Worm (Caenorhabditis elegans): Measurements from ENCODE around the gene W07G4.8.

The W07G4.8 gene

DNA sequence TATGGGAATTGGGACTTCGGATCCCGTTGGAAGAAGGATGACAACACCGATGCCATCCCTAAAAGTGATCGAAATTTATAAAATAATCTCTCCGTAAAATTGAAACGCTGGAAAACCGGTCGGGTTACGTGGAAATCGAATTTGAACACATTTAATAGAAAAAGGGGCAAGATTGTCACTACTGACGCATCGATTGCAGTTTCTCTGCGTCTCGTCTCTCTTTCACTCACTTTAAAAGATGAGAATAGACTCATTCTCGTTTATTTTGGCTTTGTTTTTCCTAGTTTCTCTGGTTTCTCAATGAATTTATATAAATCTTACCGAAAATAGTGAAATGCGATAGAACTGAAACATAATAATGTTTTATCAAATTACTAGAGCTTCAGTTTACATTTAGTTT, 7.7 kb downstream of the W07G4.8 start, which contains the start of gene scyl-1 (continued):
- TF ChIP-seq unc-130 (GFP tag; optimal IDR thresholded peaks at IDR 0.05) (no peak), F37D6.2 (tag; optimal IDR thresholded peaks at IDR 0.05) (no peak), daf-19 (GFP tag; conservative IDR thresholded peaks at IDR 0.05) (no peak), ces-1 (GFP tag; optimal IDR thresholded peaks at IDR 0.05) (no peak), nhr-41 (GFP tag; IDR thresholded peaks at IDR 0.05) (no peak), aly-2 (tag; optimal IDR thresholded peaks at IDR 0.05) (no peak), nhr-11 (tag; optimal IDR thresholded peaks at IDR 0.05) (peak; percentile 56), nhr-42 (GFP tag; IDR thresholded peaks at IDR 0.05) (peak; percentile 66), vab-7 (GFP tag; IDR thresholded peaks at IDR 0.05) (no peak), madf-5 (GFP tag; IDR thresholded peaks at IDR 0.05) (no peak), Y48G9A.11 (GFP tag; IDR thresholded peaks at IDR 0.05) (no peak), pqm-1 (tag; optimal IDR thresholded peaks at IDR 0.05) (no peak), unc-62 (GFP tag; optimal IDR thresholded peaks at IDR 0.05 in 1 of 2) (peak in 1 of 2 experiments; percentile 82), unc-62 (tag; optimal IDR thresholded peaks at IDR 0.05) (no peak), dpl-1 (GFP tag; optimal IDR thresholded peaks at IDR 0.05) (peak; percentile 74), snpc-4 (tag; optimal IDR thresholded peaks at IDR 0.05) (no peak), hlh-11 (tag; optimal IDR thresholded peaks at IDR 0.05) (peak; percentile 78), lin-29 (GFP tag; IDR thresholded peaks at IDR 0.05) (0 out of 2 replicates have a peak, but pooled peaks have one; percentile 21), sdz-12 (GFP tag; optimal IDR thresholded peaks at IDR 0.05) (no peak), lin-15B (tag; optimal IDR thresholded peaks at IDR 0.05) (no peak), nhr-237 (tag; optimal IDR thresholded peaks at IDR 0.05) (no peak), skn-1 (tag; optimal IDR thresholded peaks at IDR 0.05) (no peak), lin-1 (GFP tag; IDR thresholded peaks at IDR 0.05) (no peak), tag-97 (GFP tag; IDR thresholded peaks at IDR 0.05) (no peak), ceh-44 (GFP tag; IDR thresholded peaks at IDR 0.05) (no peak), hmg-1.1 (GFP tag; IDR thresholded peaks at IDR 0.05) (peak; percentile 52), Y5F2A.4 (GFP tag; optimal IDR thresholded peaks at IDR 0.05) (no peak), mes-2 (tag; optimal IDR thresholded peaks at IDR 0.05; ENCODE audit: poor library complexity, severe bottlenecking) (peak; percentile 89), hlh-30 (tag; optimal IDR thresholded peaks at IDR 0.05; ENCODE audit: insufficient read depth) (no peak), lim-7 (GFP tag; IDR thresholded peaks at IDR 0.05) (no peak), dmd-9 (GFP tag; IDR thresholded peaks at IDR 0.05) (no peak), aha-1 (tag) (no peak), nhr-25 (tag; optimal IDR thresholded peaks at IDR 0.05; ENCODE audit: borderline replicate concordance, insufficient read depth) (peak; percentile 48), egl-43 (GFP tag; IDR thresholded peaks at IDR 0.05) (no peak), php-3 (GFP tag; IDR thresholded peaks at IDR 0.05) (no peak), ama-1 (optimal IDR thresholded peaks at IDR 0.05) (no peak), rbr-2 (tag; optimal IDR thresholded peaks at IDR 0.05) (peak; percentile 68), spr-3 (GFP tag; optimal IDR thresholded peaks at IDR 0.05) (no peak), daf-8 (GFP tag; IDR thresholded peaks at IDR 0.05) (no peak), nhr-28 (tag; optimal IDR thresholded peaks at IDR 0.05) (peak; percentile 70), lin-13 (GFP tag; optimal IDR thresholded peaks at IDR 0.05) (peak; percentile 74), mxl-3 (GFP tag; optimal IDR thresholded peaks at IDR 0.05) (peak; percentile 15), lin-39 (tag; optimal IDR thresholded peaks at IDR 0.05) (no peak), F26F4.8 (GFP tag; conservative IDR thresholded peaks at IDR 0.05) (no peak), ceh-20 (GFP tag; IDR thresholded peaks at IDR 0.05) (0 out of 2 replicates have a peak, but pooled peaks have one; percentile 41), dmd-6 (GFP tag; IDR thresholded peaks at IDR 0.05) (peak; percentile 76), ceh-62 (tag; optimal IDR thresholded peaks at IDR 0.05) (no peak), daf-12 (tag; optimal IDR thresholded peaks at IDR 0.05) (no peak), mdt-29 (GFP tag; IDR thresholded peaks at IDR 0.05) (no peak), cey-2 (tag; optimal IDR thresholded peaks at IDR 0.05; ENCODE audit: borderline replicate concordance, insufficient read depth) (no peak), T20F7.1 (GFP tag; optimal IDR thresholded peaks at IDR 0.05) (peak; percentile 70), lsy-2 (tag; optimal IDR thresholded peaks at IDR 0.05) (peak in 1 of 2 experiments; percentile 90)
